Worm (Caenorhabditis elegans) whole organism, L1 larva: Measurements from ENCODE around the gene C12D5.5.

Experiments used
- C04F5.9 ChIP-seq: sonication (generic microtip); optimal IDR thresholded peaks from 2 replicates; lab custom pipeline; 2016; ENCODE audit warnings: missing genetic modification characterization, missing compliant biosample characterization
- aly-2 ChIP-seq: fragments of 150-350 bp; optimal IDR thresholded peaks from 2 replicates; lab custom pipeline; 2014; ENCODE audit warnings: missing biosample characterization, missing genetic modification characterization
- ama-1 ChIP-seq: fragments of 150-350 bp; optimal IDR thresholded peaks from 2 replicates; lab custom pipeline; 2014
- blmp-1 ChIP-seq: fragments of 150-350 bp; optimal IDR thresholded peaks from 2 replicates; lab custom pipeline; 2014; ENCODE audit warnings: missing biosample characterization, missing genetic modification characterization
- ceh-63 ChIP-seq: fragments of 200-800 bp; sonication (Bioruptor generic); optimal IDR thresholded peaks from 2 replicates; lab custom pipeline; 2018; ENCODE audit warnings: mild to moderate bottlenecking, missing genetic modification characterization, missing compliant biosample characterization
- ceh-8 ChIP-seq: fragments of 200-800 bp; sonication (Bioruptor generic); optimal IDR thresholded peaks from 2 replicates; lab custom pipeline; 2018; ENCODE audit warnings: mild to moderate bottlenecking, missing genetic modification characterization, moderate library complexity, missing compliant biosample characterization
- ceh-82 ChIP-seq, 3 experiments: fragments of 150-350 bp in 1 of 3; sonication (generic microtip) in 2 of 3; optimal IDR thresholded peaks; 2 replicates each; lab custom pipeline; 2014 to 2017; ENCODE audit warnings: missing biosample characterization in 3 of 3, missing genetic modification characterization in 3 of 3
- efl-1 ChIP-seq, 4 experiments: fragments of 150-350 bp; optimal IDR thresholded peaks in 3 of 4; peaks in 1 of 4; 1 replicate in 1 of 4; 2 replicates in 3 of 4; lab custom pipeline; 2014; ENCODE audit warnings: missing biosample characterization in 2 of 4, missing genetic modification characterization in 2 of 4, missing genetic modification reagents in 2 of 4
- egl-27 ChIP-seq, 2 experiments: fragments of 150-350 bp in 1 of 2; sonication (generic microtip); optimal IDR thresholded peaks; 3 replicates each; lab custom pipeline; 2017 to 2018; ENCODE audit warnings: missing biosample characterization in 2 of 2, missing genetic modification characterization in 2 of 2, missing genetic modification reagents in 2 of 2
- elt-2 ChIP-seq: sonication (generic microtip); optimal IDR thresholded peaks from 2 replicates; lab custom pipeline; 2016; ENCODE audit warnings: missing genetic modification characterization, mild to moderate bottlenecking, inconsistent platforms, missing compliant biosample characterization, missing genetic modification reagents
- elt-3 ChIP-seq, 6 experiments: fragments of 150-350 bp in 1 of 6; sonication (generic microtip); optimal IDR thresholded peaks; 2 replicates each; lab custom pipeline; 2017 to 2018; ENCODE audit warnings: missing biosample characterization in 6 of 6, missing genetic modification characterization in 6 of 6, inconsistent platforms in 1 of 6
- fkh-10 ChIP-seq: sonication (generic microtip); optimal IDR thresholded peaks from 2 replicates; lab custom pipeline; 2017; ENCODE audit warnings: missing biosample characterization, missing genetic modification reagents, missing genetic modification characterization
- fkh-4 ChIP-seq: sonication (generic microtip); optimal IDR thresholded peaks from 2 replicates; lab custom pipeline; 2016; ENCODE audit warnings: missing compliant biosample characterization, missing genetic modification characterization, borderline replicate concordance
- fkh-8 ChIP-seq: sonication (generic microtip); optimal IDR thresholded peaks from 2 replicates; lab custom pipeline; 2016; ENCODE audit warnings: mild to moderate bottlenecking, missing genetic modification characterization, missing compliant biosample characterization
- hlh-17 ChIP-seq: fragments of 200-800 bp; sonication (Bioruptor generic); optimal IDR thresholded peaks from 2 replicates; lab custom pipeline; 2018; ENCODE audit warnings: missing genetic modification characterization, mild to moderate bottlenecking, missing compliant biosample characterization, moderate library complexity, borderline replicate concordance
- irx-1 ChIP-seq: sonication (generic microtip); optimal IDR thresholded peaks from 2 replicates; lab custom pipeline; 2016; ENCODE audit warnings: missing genetic modification characterization, missing compliant biosample characterization
- isw-1 ChIP-seq: fragments of 200-800 bp; sonication (Bioruptor generic); IDR thresholded peaks from 2 replicates; pipeline ENCODE4 v1.3.6; 2022; ENCODE audit warnings: missing genetic modification characterization, missing compliant biosample characterization
- jun-1 ChIP-seq: fragments of 150-350 bp; optimal IDR thresholded peaks from 2 replicates; lab custom pipeline; 2014; ENCODE audit warnings: missing biosample characterization, missing genetic modification reagents, missing genetic modification characterization
- lin-14 ChIP-seq: fragments of 200-800 bp; sonication (Bioruptor generic); optimal IDR thresholded peaks from 2 replicates; lab custom pipeline; 2018; ENCODE audit warnings: mild to moderate bottlenecking, missing genetic modification characterization, moderate library complexity, missing compliant biosample characterization
- lin-39 ChIP-seq: fragments of 150-350 bp; optimal IDR thresholded peaks from 2 replicates; lab custom pipeline; 2014; ENCODE audit warnings: missing biosample characterization, missing genetic modification reagents, missing genetic modification characterization
- lir-3 ChIP-seq: sonication (generic microtip); optimal IDR thresholded peaks from 2 replicates; lab custom pipeline; 2016; ENCODE audit warnings: mild to moderate bottlenecking, missing genetic modification characterization, moderate library complexity, missing compliant biosample characterization; ENCODE audit not compliant: poor library complexity
- lsy-2 ChIP-seq, 2 experiments: fragments of 150-350 bp; optimal IDR thresholded peaks; 2 replicates each; lab custom pipeline; 2014; ENCODE audit warnings: missing biosample characterization in 2 of 2, missing genetic modification characterization in 2 of 2
- mab-9 ChIP-seq: fragments of 200-800 bp; sonication (Bioruptor generic); IDR thresholded peaks from 2 replicates; pipeline ENCODE4 v1.3.6; 2022; ENCODE audit warnings: missing genetic modification reagents, missing genetic modification characterization, missing compliant biosample characterization
- mdl-1 ChIP-seq, 2 experiments: fragments of 150-350 bp; optimal IDR thresholded peaks; 2 replicates each; lab custom pipeline; 2014 to 2017; ENCODE audit warnings: missing biosample characterization in 2 of 2, missing genetic modification characterization in 2 of 2, inconsistent platforms in 1 of 2
- mef-2 ChIP-seq: fragments of 150-350 bp; optimal IDR thresholded peaks from 2 replicates; lab custom pipeline; 2014; ENCODE audit warnings: missing biosample characterization, missing genetic modification characterization
- mep-1 ChIP-seq: fragments of 150-350 bp; optimal IDR thresholded peaks from 2 replicates; lab custom pipeline; 2014; ENCODE audit warnings: missing biosample characterization, missing genetic modification characterization
- nhr-12 ChIP-seq: sonication (generic microtip); optimal IDR thresholded peaks from 2 replicates; lab custom pipeline; 2017; ENCODE audit warnings: missing biosample characterization, missing genetic modification characterization
- nhr-20 ChIP-seq: sonication (generic microtip); optimal IDR thresholded peaks from 2 replicates; lab custom pipeline; 2016; ENCODE audit warnings: mild to moderate bottlenecking, missing genetic modification characterization, missing compliant biosample characterization
- nhr-28 ChIP-seq: fragments of 150-350 bp; optimal IDR thresholded peaks from 2 replicates; lab custom pipeline; 2014; ENCODE audit warnings: missing biosample characterization, missing genetic modification characterization
- nhr-71 ChIP-seq: sonication (generic microtip); optimal IDR thresholded peaks from 2 replicates; lab custom pipeline; 2016; ENCODE audit warnings: mild to moderate bottlenecking, missing genetic modification characterization, moderate library complexity, missing compliant biosample characterization
- nhr-77 ChIP-seq: fragments of 150-350 bp; optimal IDR thresholded peaks from 2 replicates; lab custom pipeline; 2014; ENCODE audit warnings: missing biosample characterization, missing genetic modification characterization
- nhr-84 ChIP-seq: sonication (generic microtip); optimal IDR thresholded peaks from 2 replicates; lab custom pipeline; 2017; ENCODE audit warnings: missing biosample characterization, missing genetic modification characterization
- nhr-85 ChIP-seq: sonication (generic microtip); peaks from one replicate; lab custom pipeline; 2016; ENCODE audit warnings: missing genetic modification characterization, inconsistent platforms, missing compliant biosample characterization
- nhr-90 ChIP-seq: sonication (generic microtip); optimal IDR thresholded peaks from 2 replicates; lab custom pipeline; 2016; ENCODE audit warnings: mild to moderate bottlenecking, missing genetic modification characterization, missing compliant biosample characterization; ENCODE audit not compliant: poor library complexity
- pax-3 ChIP-seq: fragments of 200-800 bp; sonication (Bioruptor generic); optimal IDR thresholded peaks from 2 replicates; lab custom pipeline; 2018; ENCODE audit warnings: mild to moderate bottlenecking, missing genetic modification characterization, moderate library complexity, missing compliant biosample characterization
- pqm-1 ChIP-seq: sonication (generic microtip); optimal IDR thresholded peaks from 3 replicates; lab custom pipeline; 2017; ENCODE audit warnings: missing biosample characterization, missing genetic modification characterization
- rnt-1 ChIP-seq: sonication (generic microtip); optimal IDR thresholded peaks from 2 replicates; lab custom pipeline; 2016; ENCODE audit warnings: mild to moderate bottlenecking, missing genetic modification characterization, moderate library complexity, missing compliant biosample characterization
- snpc-4 ChIP-seq: fragments of 150-350 bp; optimal IDR thresholded peaks from 2 replicates; lab custom pipeline; 2014; ENCODE audit warnings: missing biosample characterization, missing genetic modification characterization
- snu-23 ChIP-seq: sonication (generic microtip); optimal IDR thresholded peaks from 2 replicates; lab custom pipeline; 2016; ENCODE audit warnings: missing genetic modification characterization, missing compliant biosample characterization
- sptf-1 ChIP-seq: fragments of 150-350 bp; optimal IDR thresholded peaks from 2 replicates; lab custom pipeline; 2014; ENCODE audit warnings: missing biosample characterization, missing genetic modification characterization
- sup-37 ChIP-seq: fragments of 200-800 bp; sonication (Bioruptor generic); optimal IDR thresholded peaks from 2 replicates; lab custom pipeline; 2018; ENCODE audit warnings: mild to moderate bottlenecking, missing genetic modification characterization, missing compliant biosample characterization
- swsn-7 ChIP-seq: sonication (generic microtip); optimal IDR thresholded peaks from 2 replicates; lab custom pipeline; 2016; ENCODE audit warnings: missing genetic modification characterization, missing compliant biosample characterization
- unc-130 ChIP-seq: fragments of 150-350 bp; optimal IDR thresholded peaks from 2 replicates; lab custom pipeline; 2017; ENCODE audit warnings: missing biosample characterization, missing genetic modification characterization, inconsistent platforms
- unc-30 ChIP-seq: sonication (generic microtip); optimal IDR thresholded peaks from 2 replicates; lab custom pipeline; 2017; ENCODE audit warnings: missing biosample characterization, missing genetic modification characterization
- zag-1 ChIP-seq: fragments of 150-350 bp; optimal IDR thresholded peaks from 2 replicates; lab custom pipeline; 2014; ENCODE audit warnings: missing biosample characterization, missing genetic modification characterization
- zip-4 ChIP-seq: fragments of 200-800 bp; sonication (Bioruptor generic); optimal IDR thresholded peaks from 2 replicates; lab custom pipeline; 2018; ENCODE audit warnings: mild to moderate bottlenecking, missing genetic modification characterization, moderate library complexity, missing compliant biosample characterization
- ztf-11 ChIP-seq, 2 experiments: sonication (generic microtip); optimal IDR thresholded peaks; 2 replicates each; lab custom pipeline; 2016 to 2017; ENCODE audit warnings: missing genetic modification characterization in 2 of 2, missing biosample characterization in 1 of 2, missing compliant biosample characterization in 1 of 2
- ztf-4 ChIP-seq: fragments of 150-350 bp; optimal IDR thresholded peaks from 2 replicates; lab custom pipeline; 2014; ENCODE audit warnings: missing biosample characterization, missing genetic modification characterization

The C12D5.5 gene

ce11 chrV:7681388-7681787 is 13.3 kb downstream of the C12D5.5 start, which contains the start of gene cyp-33A1 (continued):
- TF ChIP-seq ama-1 (lab: Kevin White, UChicago) (no peak), mab-9 (GFP tag; lab: Robert Waterston, UW) (no peak), fkh-4 (no peak), ztf-11 (tag; optimal IDR thresholded peaks at IDR 0.05; lab: Kevin White, UChicago) (no peak), ceh-82 (tag; optimal IDR thresholded peaks at IDR 0.05; lab: Kevin White, UChicago) (no peak), fkh-10 (GFP tag; lab: Kevin White, UChicago) (no peak), nhr-20 (tag; lab: Kevin White, UChicago) (peak; percentile 75), elt-2 (tag; lab: Kevin White, UChicago) (peak; percentile 8), unc-30 (no peak), lir-3 (no peak), nhr-85 (tag; lab: Kevin White, UChicago) (peak; percentile 81), rnt-1 (tag; lab: Kevin White, UChicago) (no peak), hlh-17 (GFP tag; lab: Kevin White, UChicago) (no peak), C04F5.9 (tag; lab: Kevin White, UChicago) (no peak), egl-27 (tag; optimal IDR thresholded peaks at IDR 0.05; lab: Kevin White, UChicago) (no peak), sptf-1 (tag; lab: Kevin White, UChicago) (no peak), fkh-8 (tag; lab: Kevin White, UChicago) (no peak), aly-2 (tag; lab: Kevin White, UChicago) (no peak), nhr-28 (tag; lab: Kevin White, UChicago) (no peak), lsy-2 (tag; optimal IDR thresholded peaks at IDR 0.05; lab: Kevin White, UChicago) (no peak), nhr-84 (tag; lab: Kevin White, UChicago) (no peak), ztf-4 (tag; lab: Kevin White, UChicago) (no peak), ceh-63 (GFP tag; lab: Kevin White, UChicago) (no peak), zip-4 (GFP tag; lab: Kevin White, UChicago) (no peak), snpc-4 (tag; lab: Kevin White, UChicago) (no peak), pax-3 (tag; lab: Kevin White, UChicago) (no peak), nhr-71 (peak; percentile 38), unc-130 (no peak), zag-1 (tag; lab: Kevin White, UChicago) (no peak), mdl-1 (tag; optimal IDR thresholded peaks at IDR 0.05; lab: Kevin White, UChicago) (peak in 1 of 2 experiments; percentile 16), pqm-1 (tag; lab: Kevin White, UChicago) (no peak), nhr-90 (tag; lab: Kevin White, UChicago) (peak; percentile 20), jun-1 (tag; lab: Kevin White, UChicago) (no peak), efl-1 (optimal IDR thresholded peaks at IDR 0.05; lab: Kevin White, UChicago) (no peak), efl-1 (GFP tag; optimal IDR thresholded peaks at IDR 0.05 in 1 of 2; lab: Kevin White, UChicago) (no peak)

- TF ChIP-seq lin-14 (GFP tag; lab: Kevin White, UChicago): no peak
- TF ChIP-seq efl-1 (optimal IDR thresholded peaks at IDR 0.05; lab: Kevin White, UChicago): no peak
- peak in 1 of 2 experiments; percentile 84 for TF ChIP-seq efl-1 (GFP tag; optimal IDR thresholded peaks at IDR 0.05 in 1 of 2; lab: Kevin White, UChicago)
Observed at ce11 chrV:7683907-7684655, 16.0 kb downstream of the C12D5.5 start, which contains the start of gene sre-11. TSS of gene sre-11 (minus strand) at chrV:7683957.

- TF ChIP-seq swsn-7 (tag; lab: Kevin White, UChicago) (no peak), nhr-85 (tag; lab: Kevin White, UChicago) (peak; percentile 96), isw-1 (GFP tag; lab: Robert Waterston, UW) (no peak), hlh-17 (GFP tag; lab: Kevin White, UChicago) (no peak), nhr-77 (tag; lab: Kevin White, UChicago) (no peak), irx-1 (tag; lab: Kevin White, UChicago) (no peak), mdl-1 (tag; optimal IDR thresholded peaks at IDR 0.05; lab: Kevin White, UChicago) (no peak), elt-3 (tag; optimal IDR thresholded peaks at IDR 0.05; lab: Kevin White, UChicago) (peak in 1 of 6 experiments; percentile 17), sup-37 (GFP tag; lab: Kevin White, UChicago) (no peak), rnt-1 (tag; lab: Kevin White, UChicago) (no peak), blmp-1 (tag; lab: Kevin White, UChicago) (peak; percentile 52), snu-23 (GFP tag; lab: Kevin White, UChicago) (peak; percentile 47), lsy-2 (tag; optimal IDR thresholded peaks at IDR 0.05; lab: Kevin White, UChicago) (peak in 1 of 2 experiments; percentile 35), nhr-12 (tag; lab: Kevin White, UChicago) (no peak), lin-39 (tag; lab: Kevin White, UChicago) (no peak), mep-1 (tag; lab: Kevin White, UChicago) (no peak), ceh-8 (no peak), mef-2 (no peak)
Observed at ce11 chrV:7686189-7686588, 18.1 kb downstream of the C12D5.5 start, which contains the start of the genes nhr-94 and nhr-152. TSS of gene nhr-94 (minus strand) at chrV:7686335. TSS of gene nhr-152 (plus strand) at chrV:7686350.
